Fruit fly (Drosophila melanogaster): ENCODE results near the gene CG43774.

Gene CG43774

dm6 chr2L:4012089-4012488 is 3.6 kb downstream of the CG43774 start (continued):
- TF ChIP-seq Antp (GFP tag; optimal IDR thresholded peaks at IDR 0.05) (no peak), Ssrp (tag; optimal IDR thresholded peaks at IDR 0.05) (no peak), Sox102F (GFP tag; optimal IDR thresholded peaks at IDR 0.05) (peak; percentile 45), CG12071 (GFP tag; optimal IDR thresholded peaks at IDR 0.05) (no peak), CG17612 (GFP tag; IDR thresholded peaks at IDR 0.05) (0 out of 2 replicates have a peak, but pooled peaks have one; percentile 4), fd96Cb (tag; optimal IDR thresholded peaks at IDR 0.05) (no peak), pros (GFP tag; optimal IDR thresholded peaks at IDR 0.05) (no peak), CG42726 (GFP tag; IDR thresholded peaks at IDR 0.05; ENCODE audit: partially characterized antibody) (no peak), cg (GFP tag; optimal IDR thresholded peaks at IDR 0.05) (no peak), gfzf (GFP tag; optimal IDR thresholded peaks at IDR 0.05) (no peak), pnt (GFP tag; optimal IDR thresholded peaks at IDR 0.05) (no peak), Aef1 (GFP tag; IDR thresholded peaks at IDR 0.05) (peak; percentile 24; the same call in 1 of the 3 replicates), CG30020 (tag; optimal IDR thresholded peaks at IDR 0.05) (no peak), aop (GFP tag; IDR thresholded peaks at IDR 0.05) (no peak), CG3995 (GFP tag; optimal IDR thresholded peaks at IDR 0.05) (no peak), Dfd (GFP tag; optimal IDR thresholded peaks at IDR 0.05) (no peak), CG12942 (GFP tag; optimal IDR thresholded peaks at IDR 0.05) (no peak), Fer3 (tag; optimal IDR thresholded peaks at IDR 0.05) (peak; percentile 19), MBD-R2 (GFP tag; IDR thresholded peaks at IDR 0.05) (peak; percentile 18; the same call in 1 of the 2 replicates), wek (GFP tag; optimal IDR thresholded peaks at IDR 0.05) (no peak), Deaf1 (tag; optimal IDR thresholded peaks at IDR 0.05) (no peak), gro (GFP tag; optimal IDR thresholded peaks at IDR 0.05) (no peak), CrebB (tag; optimal IDR thresholded peaks at IDR 0.05) (no peak), chm (GFP tag; IDR thresholded peaks at IDR 0.05) (no peak), Hsf (GFP tag; optimal IDR thresholded peaks at IDR 0.05) (no peak), CG12155 (GFP tag; optimal IDR thresholded peaks at IDR 0.05) (no peak), ap (GFP tag; IDR thresholded peaks at IDR 0.05) (no peak), Usf (GFP tag; optimal IDR thresholded peaks at IDR 0.05) (no peak), CG16815 (GFP tag; optimal IDR thresholded peaks at IDR 0.05) (no peak), sens-2 (GFP tag; IDR thresholded peaks at IDR 0.05) (no peak), Atf3 (GFP tag; optimal IDR thresholded peaks at IDR 0.05) (no peak), CG14014 (GFP tag; IDR thresholded peaks at IDR 0.05) (no peak), seq (GFP tag; IDR thresholded peaks at IDR 0.05) (no peak), CG15269 (tag; optimal IDR thresholded peaks at IDR 0.05) (peak; percentile 13), Ptx1 (GFP tag; IDR thresholded peaks at IDR 0.05) (peak; percentile 37), CG4820 (GFP tag; optimal IDR thresholded peaks at IDR 0.05) (no peak), pho (GFP tag; optimal IDR thresholded peaks at IDR 0.05) (no peak), CG8290 (GFP tag; optimal IDR thresholded peaks at IDR 0.05) (no peak), CG8290 (tag; optimal IDR thresholded peaks at IDR 0.05) (no peak), gcm2 (GFP tag; optimal IDR thresholded peaks at IDR 0.05) (no peak), CG1233 (GFP tag; optimal IDR thresholded peaks at IDR 0.05) (no peak), CG32772 (GFP tag; IDR thresholded peaks at IDR 0.05) (no peak; the same call in 1 of the 2 replicates), CG6254 (GFP tag; optimal IDR thresholded peaks at IDR 0.05) (no peak), HLH54F (GFP tag; optimal IDR thresholded peaks at IDR 0.05) (no peak), ind (GFP tag; optimal IDR thresholded peaks at IDR 0.05) (peak; percentile 8), CG10979 (tag; optimal IDR thresholded peaks at IDR 0.05) (no peak), vnd (GFP tag; IDR thresholded peaks at IDR 0.05; ENCODE audit: partially characterized antibody) (no peak), Hr3 (GFP tag; optimal IDR thresholded peaks at IDR 0.05) (no peak), Ets65A (GFP tag) (no peak), unc-4 (GFP tag; IDR thresholded peaks at IDR 0.05; ENCODE audit: partially characterized antibody) (no peak), Dad (GFP tag; optimal IDR thresholded peaks at IDR 0.05) (no peak), CG17186 (GFP tag; optimal IDR thresholded peaks at IDR 0.05) (no peak), Bgb (GFP tag; IDR thresholded peaks at IDR 0.05; ENCODE audit: partially characterized antibody) (no peak)
